Fruit fly (Drosophila melanogaster): ENCODE results near the gene CG32281.

- no peak for TF ChIP-seq CG15336 (GFP tag; IDR thresholded peaks at IDR 0.05)
- TF ChIP-seq Sox15 (GFP tag; optimal IDR thresholded peaks at IDR 0.05) = no peak
- TF ChIP-seq Met (GFP tag; optimal IDR thresholded peaks at IDR 0.05) = no peak
- no peak for TF ChIP-seq svp (GFP tag)
- no peak for TF ChIP-seq CG11762 (GFP tag; optimal IDR thresholded peaks at IDR 0.05; ENCODE audit: insufficient read depth)
- no peak for TF ChIP-seq CG3919 (GFP tag; optimal IDR thresholded peaks at IDR 0.05)
- no peak for TF ChIP-seq eg (GFP tag; IDR thresholded peaks at IDR 0.05)
- no peak for TF ChIP-seq Hr39 (GFP tag; optimal IDR thresholded peaks at IDR 0.05)
- TF ChIP-seq Gug (GFP tag; IDR thresholded peaks at IDR 0.05) = no peak
- TF ChIP-seq Sox102F (GFP tag; optimal IDR thresholded peaks at IDR 0.05) = no peak
- TF ChIP-seq spab (GFP tag; optimal IDR thresholded peaks at IDR 0.05) = no peak
- no peak for TF ChIP-seq CG4318 (GFP tag; optimal IDR thresholded peaks at IDR 0.05)
- no peak for TF ChIP-seq CG6854 (GFP tag; optimal IDR thresholded peaks at IDR 0.05)
Measured at dm6 chr3L:3177872-3178271, 8.7 kb downstream of the CG32281 start.

Measured in whole organism, prepupa.